Fruit fly (Drosophila melanogaster): Measurements from ENCODE around the gene CG42827.
A peak's percentile ranks its signal among the peaks of the same experiment; 100 is the strongest.

The CG42827 gene

dm6 chr3R:23373403-23373802, 679 bp downstream of the CG42827 start, which contains the start of gene CG42828:
Gene CG42828 (plus strand): TSS chr3R:23373703.
- TF ChIP-seq CG10348 (GFP tag; IDR thresholded peaks at IDR 0.05), result no peak
- TF ChIP-seq fd96Ca (GFP tag; IDR thresholded peaks at IDR 0.05), result no peak
- TF ChIP-seq CG17806 (tag; optimal IDR thresholded peaks at IDR 0.05), result no peak
- no peak for TF ChIP-seq Pif1A (GFP tag; optimal IDR thresholded peaks at IDR 0.05)
- no peak for TF ChIP-seq CG12605 (GFP tag; IDR thresholded peaks at IDR 0.05)
- no peak for TF ChIP-seq EcR (GFP tag; optimal IDR thresholded peaks at IDR 0.05)
- TF ChIP-seq Snoo (tag; optimal IDR thresholded peaks at IDR 0.05), result no peak
- no peak for TF ChIP-seq CG15710 (tag; optimal IDR thresholded peaks at IDR 0.05)
- no peak for TF ChIP-seq D1 (tag; optimal IDR thresholded peaks at IDR 0.05)

- TF ChIP-seq CG17806 (tag; optimal IDR thresholded peaks at IDR 0.05), result peak; percentile 20
- peak; percentile 46 for TF ChIP-seq gl (tag; optimal IDR thresholded peaks at IDR 0.05)
- TF ChIP-seq fd96Ca (GFP tag; IDR thresholded peaks at IDR 0.05), result peak; percentile 74; the same call in 2 of the 3 replicates
- TF ChIP-seq CG14655 (GFP tag; optimal IDR thresholded peaks at IDR 0.05), result peak; percentile 30
- peak; percentile 10 for TF ChIP-seq CG15710 (tag; optimal IDR thresholded peaks at IDR 0.05)
- TF ChIP-seq Pif1B (GFP tag; optimal IDR thresholded peaks at IDR 0.05), result peak; percentile 51
- TF ChIP-seq CG4496 (GFP tag; IDR thresholded peaks at IDR 0.05), result peak; percentile 87
- TF ChIP-seq CG9948 (tag; optimal IDR thresholded peaks at IDR 0.05), result no peak
- TF ChIP-seq Pif1A (GFP tag; optimal IDR thresholded peaks at IDR 0.05), result peak; percentile 76
- peak; percentile 57 for TF ChIP-seq Snoo (tag; optimal IDR thresholded peaks at IDR 0.05)
- peak; percentile 23 for TF ChIP-seq CG13204 (GFP tag; optimal IDR thresholded peaks at IDR 0.05)
- peak; percentile 84 for TF ChIP-seq Ets98B (GFP tag; IDR thresholded peaks at IDR 0.05)
- peak; percentile 22 for TF ChIP-seq CG8159 (tag; optimal IDR thresholded peaks at IDR 0.05)
- TF ChIP-seq CG12605 (GFP tag; IDR thresholded peaks at IDR 0.05), result peak; percentile 81
- no peak for TF ChIP-seq D1 (tag; optimal IDR thresholded peaks at IDR 0.05)
- no peak for TF ChIP-seq EcR (GFP tag; optimal IDR thresholded peaks at IDR 0.05)
- TF ChIP-seq CG8301 (tag; optimal IDR thresholded peaks at IDR 0.05), result peak; percentile 19
- TF ChIP-seq CG10348 (GFP tag; IDR thresholded peaks at IDR 0.05), result no peak
- no peak for TF ChIP-seq CG34367 (tag; optimal IDR thresholded peaks at IDR 0.05)
- peak; percentile 51 for TF ChIP-seq rn (GFP tag; IDR thresholded peaks at IDR 0.05)
- TF ChIP-seq CG32121 (GFP tag; IDR thresholded peaks at IDR 0.05), result peak; percentile 89
Measured at dm6 chr3R:23374290-23374689, 1.6 kb downstream of the CG42827 start.

dm6 chr3R:23377288-23377687, 4.6 kb downstream of the CG42827 start:
- TF ChIP-seq gl (tag; optimal IDR thresholded peaks at IDR 0.05) (no peak), fd96Ca (GFP tag; IDR thresholded peaks at IDR 0.05) (0 out of 3 replicates have a peak, but pooled peaks have one; percentile 28)

dm6 chr3R:23383723-23384122, 11.0 kb downstream of the CG42827 start:
- no peak for TF ChIP-seq CG34367 (tag; optimal IDR thresholded peaks at IDR 0.05)
- TF ChIP-seq CG4496 (GFP tag; IDR thresholded peaks at IDR 0.05), result 0 out of 3 replicates have a peak, but pooled peaks have one; percentile 38
- TF ChIP-seq CG8301 (tag; optimal IDR thresholded peaks at IDR 0.05), result no peak
- TF ChIP-seq rn (GFP tag; IDR thresholded peaks at IDR 0.05), result no peak
- TF ChIP-seq CG17806 (tag; optimal IDR thresholded peaks at IDR 0.05), result no peak
- no peak for TF ChIP-seq Pif1B (GFP tag; optimal IDR thresholded peaks at IDR 0.05)
- TF ChIP-seq CG10348 (GFP tag; IDR thresholded peaks at IDR 0.05), result no peak
- TF ChIP-seq fd96Ca (GFP tag; IDR thresholded peaks at IDR 0.05), result no peak

- TF ChIP-seq gl (tag; optimal IDR thresholded peaks at IDR 0.05), result peak; percentile 31
- no peak for TF ChIP-seq rn (GFP tag; IDR thresholded peaks at IDR 0.05)
- TF ChIP-seq fd96Ca (GFP tag; IDR thresholded peaks at IDR 0.05), result peak; percentile 53; the same call in 2 of the 3 replicates
- no peak for TF ChIP-seq CG17806 (tag; optimal IDR thresholded peaks at IDR 0.05)
- peak; percentile 57; the same call in 1 of the 2 replicates for TF ChIP-seq CG12605 (GFP tag; IDR thresholded peaks at IDR 0.05)
- peak; percentile 16 for TF ChIP-seq CG15710 (tag; optimal IDR thresholded peaks at IDR 0.05)
- TF ChIP-seq CG34367 (tag; optimal IDR thresholded peaks at IDR 0.05), result peak; percentile 13
- TF ChIP-seq Ets98B (GFP tag; IDR thresholded peaks at IDR 0.05), result peak; percentile 55
- peak; percentile 60 for TF ChIP-seq CG14655 (GFP tag; optimal IDR thresholded peaks at IDR 0.05)
- no peak for TF ChIP-seq Snoo (tag; optimal IDR thresholded peaks at IDR 0.05)
- TF ChIP-seq CG32121 (GFP tag; IDR thresholded peaks at IDR 0.05), result peak; percentile 39; the same call in 1 of the 2 replicates
- no peak for TF ChIP-seq D1 (tag; optimal IDR thresholded peaks at IDR 0.05)
- TF ChIP-seq CG4496 (GFP tag; IDR thresholded peaks at IDR 0.05), result peak; percentile 45; the same call in 1 of the 3 replicates
- no peak for TF ChIP-seq CG10348 (GFP tag; IDR thresholded peaks at IDR 0.05)
- peak; percentile 38 for TF ChIP-seq Pif1B (GFP tag; optimal IDR thresholded peaks at IDR 0.05)
- TF ChIP-seq EcR (GFP tag; optimal IDR thresholded peaks at IDR 0.05), result no peak
- peak; percentile 52 for TF ChIP-seq Pif1A (GFP tag; optimal IDR thresholded peaks at IDR 0.05)
- TF ChIP-seq CG8159 (tag; optimal IDR thresholded peaks at IDR 0.05), result peak; percentile 0
- TF ChIP-seq CG8301 (tag; optimal IDR thresholded peaks at IDR 0.05), result peak; percentile 41
- TF ChIP-seq CG13204 (GFP tag; optimal IDR thresholded peaks at IDR 0.05), result peak; percentile 12
- no peak for TF ChIP-seq CG9948 (tag; optimal IDR thresholded peaks at IDR 0.05)
Measured at dm6 chr3R:23384591-23385260, 12.0 kb downstream of the CG42827 start, which contains the start of gene CG4393. Gene CG4393 (minus strand): TSS chr3R:23384777.

dm6 chr3R:23386021-23386457, 13.3 kb downstream of the CG42827 start:
- TF ChIP-seq Pif1A (GFP tag; optimal IDR thresholded peaks at IDR 0.05) (peak; percentile 13), CG12605 (GFP tag; IDR thresholded peaks at IDR 0.05) (no peak), fd96Ca (GFP tag; IDR thresholded peaks at IDR 0.05) (no peak)

Measured in whole organism, pupa.